Fruit fly (Drosophila melanogaster): ENCODE measurements around the gene CG5412.

DNA sequence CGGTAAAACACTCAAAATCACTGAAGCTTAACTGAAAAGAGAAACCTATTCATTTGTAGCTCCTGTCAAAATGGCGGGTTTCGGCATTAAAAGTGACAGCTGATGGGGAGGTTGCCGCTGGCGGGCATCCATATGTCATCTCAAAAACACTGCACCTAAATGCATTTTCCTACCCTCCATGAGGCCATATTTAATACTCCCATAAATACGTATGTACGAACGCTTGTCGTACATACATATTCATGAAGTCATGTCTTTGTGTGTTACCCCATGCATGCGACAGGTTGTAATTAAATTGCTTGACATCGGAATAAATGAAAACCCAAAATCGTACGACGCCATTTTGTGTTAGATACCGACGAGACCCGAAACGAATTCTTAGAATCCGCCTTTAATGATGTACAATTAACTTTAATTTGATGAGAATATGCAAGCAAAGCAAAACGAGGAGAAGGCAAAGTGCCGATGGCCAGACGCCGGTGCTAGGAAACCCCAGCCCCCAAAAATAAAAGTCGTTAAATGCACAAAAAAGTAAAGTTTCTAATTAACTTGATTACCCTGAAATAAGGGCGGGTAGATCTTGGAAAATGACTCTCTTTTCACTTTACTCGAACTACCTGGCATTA, 19.6 kb downstream of the CG5412 start:
- no peak for TF ChIP-seq psq (optimal IDR thresholded peaks at IDR 0.05)
- TF ChIP-seq h (optimal IDR thresholded peaks at IDR 0.05), result no peak
- TF ChIP-seq Sin3A (optimal IDR thresholded peaks at IDR 0.05), result no peak
- TF ChIP-seq Myc (optimal IDR thresholded peaks at IDR 0.05), result no peak
- TF ChIP-seq insv (optimal IDR thresholded peaks at IDR 0.05), result no peak
- no peak for TF ChIP-seq ttk (optimal IDR thresholded peaks at IDR 0.05)
